Fruit fly (Drosophila melanogaster) whole organism, pupa: ENCODE results near the gene CG13840.

Source experiments
- CG10348 ChIP-seq: fragments of 200-800 bp; sonication (Bioruptor generic); IDR thresholded peaks from 2 replicates; pipeline ENCODE4 v1.3.6; 2022; ENCODE audit warnings: missing biosample characterization, missing genetic modification characterization
- CG12605 ChIP-seq: fragments of 200-800 bp; sonication (Bioruptor generic); IDR thresholded peaks from 2 replicates; pipeline ENCODE4 v1.3.6; 2022; ENCODE audit warnings: missing biosample characterization, missing genetic modification characterization
- CG13204 ChIP-seq: fragments of 200-800 bp; sonication (Bioruptor generic); optimal IDR thresholded peaks from 2 replicates; lab custom pipeline; 2018; ENCODE audit warnings: missing biosample characterization, mild to moderate bottlenecking, missing genetic modification characterization, moderate library complexity
- CG14655 ChIP-seq: fragments of 200-800 bp; sonication (Bioruptor generic); optimal IDR thresholded peaks from 3 replicates; lab custom pipeline; 2017; ENCODE audit warnings: mild to moderate bottlenecking, missing biosample characterization, missing genetic modification reagents, missing genetic modification characterization
- CG15710 ChIP-seq: fragments of 200-800 bp; sonication (Bioruptor generic); optimal IDR thresholded peaks from 2 replicates; lab custom pipeline; 2018; ENCODE audit warnings: missing biosample characterization, mild to moderate bottlenecking, missing genetic modification characterization, moderate library complexity
- CG17806 ChIP-seq: fragments of 200-800 bp; sonication (Bioruptor generic); optimal IDR thresholded peaks from 2 replicates; lab custom pipeline; 2018; ENCODE audit warnings: missing biosample characterization, mild to moderate bottlenecking, missing genetic modification characterization, moderate library complexity
- CG32121 ChIP-seq: fragments of 200-800 bp; sonication (Bioruptor generic); IDR thresholded peaks from 2 replicates; pipeline ENCODE4 v1.3.6; 2022; ENCODE audit warnings: missing biosample characterization, missing genetic modification characterization
- CG34367 ChIP-seq: fragments of 200-800 bp; sonication (Bioruptor generic); optimal IDR thresholded peaks from 2 replicates; lab custom pipeline; 2018; ENCODE audit warnings: missing biosample characterization, mild to moderate bottlenecking, missing genetic modification characterization
- CG4496 ChIP-seq: fragments of 200-800 bp; sonication (Bioruptor generic); IDR thresholded peaks from 3 replicates; pipeline ENCODE4 v1.3.6; 2022; ENCODE audit warnings: missing biosample characterization, missing genetic modification characterization
- CG8159 ChIP-seq: fragments of 200-800 bp; sonication (Bioruptor generic); optimal IDR thresholded peaks from 3 replicates; lab custom pipeline; 2018; ENCODE audit warnings: missing biosample characterization, mild to moderate bottlenecking, missing genetic modification characterization, moderate library complexity
- CG8301 ChIP-seq: fragments of 200-800 bp; sonication (Bioruptor generic); optimal IDR thresholded peaks from 2 replicates; lab custom pipeline; 2018; ENCODE audit warnings: missing biosample characterization, mild to moderate bottlenecking, missing genetic modification characterization
- CG9948 ChIP-seq: fragments of 200-800 bp; sonication (Bioruptor generic); optimal IDR thresholded peaks from 2 replicates; lab custom pipeline; 2018; ENCODE audit warnings: missing biosample characterization, mild to moderate bottlenecking, missing genetic modification characterization, moderate library complexity
- D1 ChIP-seq: fragments of 200-800 bp; sonication (Bioruptor generic); optimal IDR thresholded peaks from 2 replicates; lab custom pipeline; 2018; ENCODE audit warnings: missing biosample characterization, mild to moderate bottlenecking, missing genetic modification characterization, moderate library complexity
- EcR ChIP-seq: fragments of 200-800 bp; sonication (Bioruptor generic); optimal IDR thresholded peaks from 3 replicates; lab custom pipeline; 2019; ENCODE audit warnings: missing biosample characterization, missing genetic modification characterization, mild to moderate bottlenecking, moderate library complexity, missing genetic modification reagents
- Ets98B ChIP-seq: fragments of 200-800 bp; sonication (Bioruptor generic); IDR thresholded peaks from 2 replicates; pipeline ENCODE4 v1.3.6; 2022; ENCODE audit warnings: missing biosample characterization, missing genetic modification characterization
- Pif1A ChIP-seq: fragments of 200-800 bp; sonication (Bioruptor generic); optimal IDR thresholded peaks from 3 replicates; lab custom pipeline; 2016; ENCODE audit warnings: missing biosample characterization, missing genetic modification characterization
- Pif1B ChIP-seq: fragments of 200-800 bp; sonication (Bioruptor generic); optimal IDR thresholded peaks from 3 replicates; lab custom pipeline; 2016; ENCODE audit warnings: missing biosample characterization, missing genetic modification characterization
- Snoo ChIP-seq: fragments of 200-800 bp; sonication (Bioruptor generic); optimal IDR thresholded peaks from 3 replicates; lab custom pipeline; 2017; ENCODE audit warnings: missing biosample characterization, mild to moderate bottlenecking, missing genetic modification characterization, inconsistent platforms
- fd96Ca ChIP-seq: fragments of 200-800 bp; sonication (Bioruptor generic); IDR thresholded peaks from 3 replicates; pipeline ENCODE4 v1.3.6; 2022; ENCODE audit warnings: missing biosample characterization, missing genetic modification characterization
- gl ChIP-seq: fragments of 200-800 bp; sonication (Bioruptor generic); optimal IDR thresholded peaks from 2 replicates; lab custom pipeline; 2018; ENCODE audit warnings: missing biosample characterization, mild to moderate bottlenecking, missing genetic modification characterization
- rn ChIP-seq: fragments of 200-800 bp; sonication (Bioruptor generic); IDR thresholded peaks from 2 replicates; pipeline ENCODE4 v1.3.6; 2022; ENCODE audit warnings: missing biosample characterization, missing genetic modification characterization

CG13840 gene

DNA sequence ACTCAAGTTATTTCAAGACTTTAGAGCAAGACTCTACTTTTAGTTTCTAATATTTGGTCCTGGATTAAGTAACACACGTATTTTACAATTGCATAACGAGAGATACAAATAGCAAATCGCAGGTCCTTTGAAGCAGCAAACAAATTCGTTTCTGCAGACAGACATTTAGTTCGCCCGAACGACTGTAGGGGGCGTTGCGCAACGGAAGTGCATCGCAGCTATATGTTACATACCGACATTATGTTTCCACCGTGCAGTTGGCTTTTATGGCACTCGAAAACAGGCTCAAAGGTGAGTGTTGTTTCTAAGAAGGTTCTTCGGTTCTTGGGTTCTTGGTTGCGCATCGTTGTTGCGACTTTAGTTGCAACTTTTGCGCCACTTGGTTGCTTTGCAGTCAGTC lies 5.7 kb downstream of the CG13840 start:
- no peak for TF ChIP-seq CG10348 (GFP tag; lab: Robert Waterston, UW)
- TF ChIP-seq CG9948 (tag; lab: Kevin White, UChicago) = no peak
- TF ChIP-seq gl (tag; lab: Kevin White, UChicago) = no peak
- TF ChIP-seq CG13204 (GFP tag; lab: Kevin White, UChicago) = no peak
- TF ChIP-seq Snoo (tag; lab: Kevin White, UChicago) = no peak
- TF ChIP-seq CG12605 (GFP tag; lab: Robert Waterston, UW) = no peak
- TF ChIP-seq CG8301 (tag; lab: Kevin White, UChicago) = no peak
- no peak for TF ChIP-seq Pif1B (GFP tag; lab: Kevin White, UChicago)
- no peak for TF ChIP-seq CG32121 (GFP tag; lab: Robert Waterston, UW)
- no peak for TF ChIP-seq D1 (tag; lab: Kevin White, UChicago)
- no peak for TF ChIP-seq CG4496 (GFP tag; lab: Robert Waterston, UW)
- TF ChIP-seq Pif1A = no peak
- no peak for TF ChIP-seq CG8159 (tag; lab: Kevin White, UChicago)
- no peak for TF ChIP-seq CG17806 (tag; lab: Kevin White, UChicago)
- no peak for TF ChIP-seq rn (GFP tag; lab: Robert Waterston, UW)
- no peak for TF ChIP-seq EcR (GFP tag; lab: Kevin White, UChicago)
- TF ChIP-seq Ets98B (GFP tag; lab: Robert Waterston, UW) = no peak
- TF ChIP-seq CG14655 (GFP tag; lab: Kevin White, UChicago) = no peak
- no peak for TF ChIP-seq CG34367 (tag; lab: Kevin White, UChicago)
- no peak for TF ChIP-seq fd96Ca

DNA sequence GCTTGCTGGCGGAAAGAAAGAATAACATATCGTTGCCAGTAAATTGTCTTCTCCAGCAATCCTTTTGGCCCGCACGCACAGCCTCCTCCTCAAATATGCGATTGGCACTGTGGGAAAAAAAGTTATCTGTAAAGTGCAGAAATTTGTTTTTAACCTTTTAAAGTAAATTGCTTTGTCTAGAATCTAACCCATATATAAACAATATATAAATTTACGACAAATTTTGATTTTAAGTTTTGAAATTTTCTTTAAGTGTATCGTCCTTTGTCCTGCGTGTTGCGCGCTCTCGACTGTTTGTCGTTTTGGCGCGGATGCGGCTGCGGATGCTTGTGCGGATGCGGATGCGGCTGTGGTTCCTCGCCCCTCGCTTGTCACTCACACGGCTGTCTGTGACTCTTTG lies 8.8 kb downstream of the CG13840 start:
- TF ChIP-seq CG8159 (tag; lab: Kevin White, UChicago) (peak; percentile 16), Pif1B (GFP tag; lab: Kevin White, UChicago) (no peak)

DNA sequence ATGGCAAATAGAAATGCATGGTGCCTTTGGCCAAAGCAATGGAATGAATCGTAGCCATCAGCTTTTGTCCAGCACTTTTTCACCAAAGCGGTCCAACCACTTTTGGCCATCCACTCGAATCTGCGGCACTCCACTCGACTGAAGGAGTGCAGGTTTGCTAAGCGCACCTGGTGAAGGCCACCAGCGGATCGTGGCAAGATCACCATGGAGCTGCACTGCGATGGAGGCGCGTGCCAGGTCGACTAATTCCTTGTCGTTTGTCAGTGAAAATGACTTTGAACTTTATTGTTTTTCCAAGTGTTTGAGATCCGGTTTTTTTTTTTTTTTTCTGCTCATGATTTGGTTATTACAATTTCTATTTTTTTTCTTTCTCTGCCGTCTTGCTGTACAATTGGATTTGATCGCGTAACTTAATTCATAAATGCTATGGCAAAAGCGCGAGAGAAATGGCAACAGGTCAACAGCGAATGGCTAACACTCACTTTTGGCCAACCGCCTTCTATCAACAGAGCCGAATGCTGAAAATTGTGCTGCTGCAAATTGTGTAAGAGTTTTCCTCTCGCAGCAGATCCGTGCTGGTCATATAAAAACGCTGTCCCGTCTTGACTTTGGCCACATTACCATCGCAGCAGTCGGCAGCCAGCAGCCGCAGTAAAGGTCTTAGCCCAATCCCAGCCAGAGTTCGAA lies 12.2 kb downstream of the CG13840 start, which contains the start of gene CG7031:
Gene CG7031 (plus strand): TSS at position 637 of the 687 bp plus-strand sequence.
- TF ChIP-seq CG32121 (GFP tag; lab: Robert Waterston, UW) (peak; percentile 33; the same call in 1 of the 2 replicates), CG4496 (GFP tag; lab: Robert Waterston, UW) (peak; percentile 65), Ets98B (GFP tag; lab: Robert Waterston, UW) (no peak; the same call in 1 of the 2 replicates)
- TF ChIP-seq, all 21 proteins: peak for 2

DNA sequence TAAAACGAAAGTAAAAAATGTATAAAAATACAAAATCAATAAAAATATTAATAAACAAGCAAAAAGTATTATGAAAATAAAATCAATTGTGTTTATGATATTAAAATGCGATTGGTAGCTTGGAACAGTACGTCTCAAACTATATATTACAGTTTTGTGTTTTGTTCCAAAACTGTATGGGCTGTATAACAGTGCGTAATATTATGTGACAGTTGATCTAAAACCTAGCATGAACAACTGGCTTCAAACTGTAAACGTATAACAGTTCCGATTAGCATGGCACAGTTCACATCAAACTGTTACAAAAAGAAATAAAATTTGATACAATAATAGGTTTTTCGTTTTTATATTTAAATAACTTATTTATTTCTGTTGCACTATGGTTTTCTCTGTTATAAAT lies 22.0 kb downstream of the CG13840 start:
- TF ChIP-seq Pif1A (no peak), CG32121 (GFP tag; lab: Robert Waterston, UW) (no peak), EcR (GFP tag; lab: Kevin White, UChicago) (no peak), Ets98B (GFP tag; lab: Robert Waterston, UW) (no peak), D1 (tag; lab: Kevin White, UChicago) (no peak), CG10348 (GFP tag; lab: Robert Waterston, UW) (no peak), CG4496 (GFP tag; lab: Robert Waterston, UW) (no peak), CG34367 (tag; lab: Kevin White, UChicago) (no peak), CG14655 (GFP tag; lab: Kevin White, UChicago) (no peak), Pif1B (GFP tag; lab: Kevin White, UChicago) (no peak), CG8159 (tag; lab: Kevin White, UChicago) (no peak), gl (tag; lab: Kevin White, UChicago) (no peak), fd96Ca (no peak), CG13204 (GFP tag; lab: Kevin White, UChicago) (no peak)
- TF ChIP-seq, all 21 proteins: peak for 0

DNA sequence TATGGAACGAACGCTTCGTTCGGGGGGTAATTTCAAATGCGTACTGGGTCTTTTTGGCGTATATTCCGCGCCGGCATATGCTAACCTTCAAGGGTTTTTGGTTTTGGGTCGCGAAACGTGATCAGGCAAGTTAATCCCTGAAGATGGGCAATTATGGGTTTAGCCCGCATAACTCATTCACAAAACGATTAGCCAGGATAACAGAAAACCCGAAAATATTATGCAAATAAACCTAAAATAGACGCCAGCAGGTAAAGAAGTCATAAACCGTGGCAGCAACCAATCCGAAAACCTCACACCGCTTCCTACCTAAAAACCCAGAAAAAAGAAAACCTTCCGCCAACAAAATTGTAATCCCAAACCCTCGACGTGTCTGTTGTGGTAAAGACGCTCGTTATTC lies 26.9 kb downstream of the CG13840 start:
- TF ChIP-seq CG10348 (GFP tag; lab: Robert Waterston, UW) = no peak
- no peak for TF ChIP-seq EcR (GFP tag; lab: Kevin White, UChicago)
- no peak for TF ChIP-seq CG13204 (GFP tag; lab: Kevin White, UChicago)
- no peak for TF ChIP-seq CG14655 (GFP tag; lab: Kevin White, UChicago)
- no peak for TF ChIP-seq CG17806 (tag; lab: Kevin White, UChicago)
- TF ChIP-seq CG9948 (tag; lab: Kevin White, UChicago) = no peak
- no peak for TF ChIP-seq fd96Ca
- TF ChIP-seq Pif1A = no peak
- TF ChIP-seq gl (tag; lab: Kevin White, UChicago) = no peak
- TF ChIP-seq CG32121 (GFP tag; lab: Robert Waterston, UW) = no peak
- TF ChIP-seq Snoo (tag; lab: Kevin White, UChicago) = no peak
- TF ChIP-seq D1 (tag; lab: Kevin White, UChicago) = no peak
- no peak for TF ChIP-seq rn (GFP tag; lab: Robert Waterston, UW)
- TF ChIP-seq Pif1B (GFP tag; lab: Kevin White, UChicago) = no peak
- TF ChIP-seq CG15710 = no peak

DNA sequence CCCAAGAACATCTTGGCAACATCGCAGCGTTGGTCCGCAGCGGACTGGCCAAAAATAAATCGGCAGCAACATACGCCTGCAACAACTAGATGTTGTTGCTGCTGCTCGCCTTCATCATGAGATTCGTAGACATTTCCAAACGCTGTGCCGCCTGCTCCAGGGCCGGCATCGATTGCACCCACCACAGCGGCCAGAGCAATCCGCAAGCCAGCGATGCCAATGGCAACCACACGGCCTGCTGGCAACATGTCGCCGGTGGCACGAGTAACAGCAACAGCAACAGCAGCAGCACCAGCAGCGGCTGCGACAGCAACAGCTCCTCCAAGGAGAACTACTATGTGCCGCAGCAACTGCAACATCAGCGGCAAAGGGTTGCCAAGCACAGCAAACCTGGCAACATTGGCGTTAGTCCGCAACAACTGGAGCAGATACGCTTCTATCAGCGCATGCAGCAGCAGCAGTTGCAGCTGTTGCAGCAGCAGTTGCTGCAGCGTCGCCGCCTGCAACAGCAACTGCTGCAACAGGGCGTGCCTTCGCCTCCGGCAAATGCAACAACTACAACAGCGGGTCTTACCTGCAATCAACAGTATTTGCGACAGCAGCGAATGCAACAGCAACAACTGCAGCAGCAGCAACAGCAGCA lies 31.2 kb downstream of the CG13840 start:
- TF ChIP-seq EcR (GFP tag; lab: Kevin White, UChicago) (no peak), CG8301 (tag; lab: Kevin White, UChicago) (no peak), CG32121 (GFP tag; lab: Robert Waterston, UW) (no peak), rn (GFP tag; lab: Robert Waterston, UW) (no peak), CG10348 (GFP tag; lab: Robert Waterston, UW) (no peak), D1 (tag; lab: Kevin White, UChicago) (no peak), CG13204 (GFP tag; lab: Kevin White, UChicago) (no peak), fd96Ca (no peak), Pif1A (no peak), Snoo (tag; lab: Kevin White, UChicago) (no peak), Ets98B (GFP tag; lab: Robert Waterston, UW) (no peak), CG12605 (GFP tag; lab: Robert Waterston, UW) (no peak), CG34367 (tag; lab: Kevin White, UChicago) (no peak)
- TF ChIP-seq, all 21 proteins: peak for 0
